Worm (Caenorhabditis elegans) whole organism, L1 larva: ENCODE data around the gene shw-1.

ENCODE experiments used
- C16A3.4 ChIP-seq: fragments of 150-350 bp; optimal IDR thresholded peaks from 2 replicates; lab custom pipeline; 2014; ENCODE audit warnings: missing biosample characterization, missing genetic modification characterization
- Y116A8C.19 ChIP-seq: sonication (generic microtip); optimal IDR thresholded peaks from 2 replicates; lab custom pipeline; 2016; ENCODE audit warnings: missing compliant biosample characterization, missing genetic modification characterization, borderline replicate concordance
- aha-1 ChIP-seq: fragments of 150-350 bp; optimal IDR thresholded peaks from 2 replicates; lab custom pipeline; 2014; ENCODE audit warnings: missing biosample characterization, missing genetic modification characterization
- alr-1 ChIP-seq: fragments of 200-800 bp; sonication (Bioruptor generic); optimal IDR thresholded peaks from 2 replicates; lab custom pipeline; 2018; ENCODE audit warnings: borderline replicate concordance, mild to moderate bottlenecking, missing genetic modification characterization, missing compliant biosample characterization
- blmp-1 ChIP-seq: fragments of 150-350 bp; optimal IDR thresholded peaks from 2 replicates; lab custom pipeline; 2014; ENCODE audit warnings: missing biosample characterization, missing genetic modification characterization
- ceh-82 ChIP-seq, 3 experiments: fragments of 150-350 bp in 1 of 3; sonication (generic microtip) in 2 of 3; optimal IDR thresholded peaks; 2 replicates each; lab custom pipeline; 2014 to 2017; ENCODE audit warnings: missing biosample characterization in 3 of 3, missing genetic modification characterization in 3 of 3
- ceh-90 ChIP-seq: sonication (generic microtip); optimal IDR thresholded peaks from 2 replicates; lab custom pipeline; 2016; ENCODE audit warnings: missing genetic modification characterization, missing compliant biosample characterization
- dsc-1 ChIP-seq: sonication (generic microtip); optimal IDR thresholded peaks from 2 replicates; lab custom pipeline; 2016; ENCODE audit warnings: mild to moderate bottlenecking, missing genetic modification characterization, missing compliant biosample characterization
- efl-1 ChIP-seq, 4 experiments: fragments of 150-350 bp; optimal IDR thresholded peaks in 3 of 4; peaks in 1 of 4; 1 replicate in 1 of 4; 2 replicates in 3 of 4; lab custom pipeline; 2014; ENCODE audit warnings: missing biosample characterization in 2 of 4, missing genetic modification characterization in 2 of 4, missing genetic modification reagents in 2 of 4
- efl-3 ChIP-seq: fragments of 200-800 bp; sonication (Bioruptor generic); optimal IDR thresholded peaks from 2 replicates; lab custom pipeline; 2018; ENCODE audit warnings: mild to moderate bottlenecking, missing genetic modification characterization, missing compliant biosample characterization
- egl-27 ChIP-seq, 2 experiments: fragments of 150-350 bp in 1 of 2; sonication (generic microtip); optimal IDR thresholded peaks; 3 replicates each; lab custom pipeline; 2017 to 2018; ENCODE audit warnings: missing biosample characterization in 2 of 2, missing genetic modification characterization in 2 of 2, missing genetic modification reagents in 2 of 2
- elt-3 ChIP-seq, 6 experiments: fragments of 150-350 bp in 1 of 6; sonication (generic microtip); optimal IDR thresholded peaks; 2 replicates each; lab custom pipeline; 2017 to 2018; ENCODE audit warnings: missing biosample characterization in 6 of 6, missing genetic modification characterization in 6 of 6, inconsistent platforms in 1 of 6
- fkh-4 ChIP-seq: sonication (generic microtip); optimal IDR thresholded peaks from 2 replicates; lab custom pipeline; 2016; ENCODE audit warnings: missing compliant biosample characterization, missing genetic modification characterization, borderline replicate concordance
- fkh-8 ChIP-seq: sonication (generic microtip); optimal IDR thresholded peaks from 2 replicates; lab custom pipeline; 2016; ENCODE audit warnings: mild to moderate bottlenecking, missing genetic modification characterization, missing compliant biosample characterization
- grh-1 ChIP-seq: fragments of 200-800 bp; sonication (Bioruptor generic); IDR thresholded peaks from 2 replicates; pipeline ENCODE4 v1.3.6; 2022; ENCODE audit warnings: missing genetic modification reagents, missing genetic modification characterization, missing compliant biosample characterization
- hpl-2 ChIP-seq: fragments of 150-350 bp; optimal IDR thresholded peaks from 2 replicates; lab custom pipeline; 2014; ENCODE audit warnings: missing biosample characterization, missing genetic modification reagents, missing genetic modification characterization
- irx-1 ChIP-seq: sonication (generic microtip); optimal IDR thresholded peaks from 2 replicates; lab custom pipeline; 2016; ENCODE audit warnings: missing genetic modification characterization, missing compliant biosample characterization
- jun-1 ChIP-seq: fragments of 150-350 bp; optimal IDR thresholded peaks from 2 replicates; lab custom pipeline; 2014; ENCODE audit warnings: missing biosample characterization, missing genetic modification reagents, missing genetic modification characterization
- lin-14 ChIP-seq: fragments of 200-800 bp; sonication (Bioruptor generic); optimal IDR thresholded peaks from 2 replicates; lab custom pipeline; 2018; ENCODE audit warnings: mild to moderate bottlenecking, missing genetic modification characterization, moderate library complexity, missing compliant biosample characterization
- lin-35 ChIP-seq, 2 experiments: fragments of 150-350 bp; optimal IDR thresholded peaks; 2 replicates each; lab custom pipeline; 2014; ENCODE audit warnings: missing biosample characterization in 2 of 2, missing genetic modification characterization in 2 of 2, missing genetic modification reagents in 2 of 2
- lin-39 ChIP-seq: fragments of 150-350 bp; optimal IDR thresholded peaks from 2 replicates; lab custom pipeline; 2014; ENCODE audit warnings: missing biosample characterization, missing genetic modification reagents, missing genetic modification characterization
- lir-3 ChIP-seq: sonication (generic microtip); optimal IDR thresholded peaks from 2 replicates; lab custom pipeline; 2016; ENCODE audit warnings: mild to moderate bottlenecking, missing genetic modification characterization, moderate library complexity, missing compliant biosample characterization; ENCODE audit not compliant: poor library complexity
- mab-9 ChIP-seq: fragments of 200-800 bp; sonication (Bioruptor generic); IDR thresholded peaks from 2 replicates; pipeline ENCODE4 v1.3.6; 2022; ENCODE audit warnings: missing genetic modification reagents, missing genetic modification characterization, missing compliant biosample characterization
- mdl-1 ChIP-seq, 2 experiments: fragments of 150-350 bp; optimal IDR thresholded peaks; 2 replicates each; lab custom pipeline; 2014 to 2017; ENCODE audit warnings: missing biosample characterization in 2 of 2, missing genetic modification characterization in 2 of 2, inconsistent platforms in 1 of 2
- mef-2 ChIP-seq: fragments of 150-350 bp; optimal IDR thresholded peaks from 2 replicates; lab custom pipeline; 2014; ENCODE audit warnings: missing biosample characterization, missing genetic modification characterization
- nhr-20 ChIP-seq: sonication (generic microtip); optimal IDR thresholded peaks from 2 replicates; lab custom pipeline; 2016; ENCODE audit warnings: mild to moderate bottlenecking, missing genetic modification characterization, missing compliant biosample characterization
- nhr-237 ChIP-seq: fragments of 150-350 bp; optimal IDR thresholded peaks from 2 replicates; lab custom pipeline; 2014; ENCODE audit warnings: missing biosample characterization, missing genetic modification characterization
- nhr-28 ChIP-seq: fragments of 150-350 bp; optimal IDR thresholded peaks from 2 replicates; lab custom pipeline; 2014; ENCODE audit warnings: missing biosample characterization, missing genetic modification characterization
- nhr-47 ChIP-seq: sonication (generic microtip); optimal IDR thresholded peaks from 2 replicates; lab custom pipeline; 2016; ENCODE audit warnings: mild to moderate bottlenecking, missing genetic modification characterization, moderate library complexity, missing compliant biosample characterization
- nhr-71 ChIP-seq: sonication (generic microtip); optimal IDR thresholded peaks from 2 replicates; lab custom pipeline; 2016; ENCODE audit warnings: mild to moderate bottlenecking, missing genetic modification characterization, moderate library complexity, missing compliant biosample characterization
- nhr-77 ChIP-seq: fragments of 150-350 bp; optimal IDR thresholded peaks from 2 replicates; lab custom pipeline; 2014; ENCODE audit warnings: missing biosample characterization, missing genetic modification characterization
- nhr-84 ChIP-seq: sonication (generic microtip); optimal IDR thresholded peaks from 2 replicates; lab custom pipeline; 2017; ENCODE audit warnings: missing biosample characterization, missing genetic modification characterization
- nhr-85 ChIP-seq: sonication (generic microtip); peaks from one replicate; lab custom pipeline; 2016; ENCODE audit warnings: missing genetic modification characterization, inconsistent platforms, missing compliant biosample characterization
- nhr-90 ChIP-seq: sonication (generic microtip); optimal IDR thresholded peaks from 2 replicates; lab custom pipeline; 2016; ENCODE audit warnings: mild to moderate bottlenecking, missing genetic modification characterization, missing compliant biosample characterization; ENCODE audit not compliant: poor library complexity
- pag-3 ChIP-seq: sonication (generic microtip); optimal IDR thresholded peaks from 2 replicates; lab custom pipeline; 2017; ENCODE audit warnings: missing genetic modification characterization, mild to moderate bottlenecking, missing compliant biosample characterization, antibody characterized with exemption, borderline replicate concordance; ENCODE audit not compliant: insufficient read depth
- pax-3 ChIP-seq: fragments of 200-800 bp; sonication (Bioruptor generic); optimal IDR thresholded peaks from 2 replicates; lab custom pipeline; 2018; ENCODE audit warnings: mild to moderate bottlenecking, missing genetic modification characterization, moderate library complexity, missing compliant biosample characterization
- snu-23 ChIP-seq: sonication (generic microtip); optimal IDR thresholded peaks from 2 replicates; lab custom pipeline; 2016; ENCODE audit warnings: missing genetic modification characterization, missing compliant biosample characterization
- sup-37 ChIP-seq: fragments of 200-800 bp; sonication (Bioruptor generic); optimal IDR thresholded peaks from 2 replicates; lab custom pipeline; 2018; ENCODE audit warnings: mild to moderate bottlenecking, missing genetic modification characterization, missing compliant biosample characterization
- swsn-7 ChIP-seq: sonication (generic microtip); optimal IDR thresholded peaks from 2 replicates; lab custom pipeline; 2016; ENCODE audit warnings: missing genetic modification characterization, missing compliant biosample characterization
- tbx-2 ChIP-seq: sonication (generic microtip); optimal IDR thresholded peaks from 2 replicates; lab custom pipeline; 2016; ENCODE audit warnings: missing genetic modification characterization, missing compliant biosample characterization
- unc-130 ChIP-seq: fragments of 150-350 bp; optimal IDR thresholded peaks from 2 replicates; lab custom pipeline; 2017; ENCODE audit warnings: missing biosample characterization, missing genetic modification characterization, inconsistent platforms
- unc-30 ChIP-seq: sonication (generic microtip); optimal IDR thresholded peaks from 2 replicates; lab custom pipeline; 2017; ENCODE audit warnings: missing biosample characterization, missing genetic modification characterization
- unc-98 ChIP-seq: fragments of 200-800 bp; sonication (Bioruptor generic); IDR thresholded peaks from 2 replicates; pipeline ENCODE4 v1.3.6; 2022; ENCODE audit warnings: missing genetic modification characterization, missing compliant biosample characterization
- xbp-1 ChIP-seq: sonication (generic microtip); optimal IDR thresholded peaks from 2 replicates; lab custom pipeline; 2016; ENCODE audit warnings: missing genetic modification characterization, missing compliant biosample characterization

The shw-1 gene

ce11 chrII:8264619-8265018 is 56.7 kb downstream of the shw-1 start, which contains the start of gene srdh-1:
TSS of gene srdh-1 (plus strand) at chrII:8264661.
- TF ChIP-seq hpl-2 (GFP tag; lab: Kevin White, UChicago): no peak
- TF ChIP-seq elt-3 (tag; optimal IDR thresholded peaks at IDR 0.05; lab: Kevin White, UChicago): peak in 4 of 6 experiments; percentile 40 to 71 (median 64)
- TF ChIP-seq irx-1 (tag; lab: Kevin White, UChicago): no peak
- peak; percentile 35 for TF ChIP-seq nhr-71 (tag; lab: Kevin White, UChicago)
- no peak for TF ChIP-seq nhr-237 (tag; lab: Kevin White, UChicago)
- TF ChIP-seq nhr-84: no peak
- TF ChIP-seq lir-3: no peak
- TF ChIP-seq sup-37: no peak
- TF ChIP-seq C16A3.4 (tag; lab: Kevin White, UChicago): no peak
- TF ChIP-seq lin-14 (GFP tag; lab: Kevin White, UChicago): peak; percentile 27
- no peak for TF ChIP-seq nhr-28 (tag; lab: Kevin White, UChicago)
- peak; percentile 33 for TF ChIP-seq nhr-20 (tag; lab: Kevin White, UChicago)
- peak; percentile 81 for TF ChIP-seq nhr-85 (tag; lab: Kevin White, UChicago)
- TF ChIP-seq efl-1 (optimal IDR thresholded peaks at IDR 0.05; lab: Kevin White, UChicago): no peak
- peak in 1 of 2 experiments; percentile 51 for TF ChIP-seq efl-1 (GFP tag; optimal IDR thresholded peaks at IDR 0.05 in 1 of 2; lab: Kevin White, UChicago)
- TF ChIP-seq ceh-82 (tag; optimal IDR thresholded peaks at IDR 0.05; lab: Kevin White, UChicago): no peak
- peak in 1 of 2 experiments; percentile 16 for TF ChIP-seq mdl-1 (tag; optimal IDR thresholded peaks at IDR 0.05; lab: Kevin White, UChicago)
- TF ChIP-seq blmp-1 (tag; lab: Kevin White, UChicago): peak; percentile 46

DNA sequence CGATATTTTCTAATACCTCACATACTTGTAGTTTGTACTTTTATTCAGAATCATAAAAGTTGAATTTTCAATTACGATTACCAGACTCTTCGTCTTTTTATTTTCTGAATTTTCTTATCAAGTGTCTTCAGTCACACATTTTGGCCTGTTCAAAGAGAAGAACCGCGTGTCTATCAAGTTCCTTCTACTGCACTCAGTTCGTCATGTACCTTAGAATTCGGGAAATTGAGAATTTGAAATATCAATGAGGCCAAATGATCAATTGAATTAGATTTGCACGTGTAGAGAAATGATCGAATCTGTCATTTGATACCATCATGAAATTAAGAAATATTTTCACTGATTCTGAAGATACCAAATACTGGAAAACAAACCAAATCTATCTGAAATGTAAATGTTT is 57.7 kb downstream of the shw-1 start:
- TF ChIP-seq nhr-90 (peak; percentile 15), Y116A8C.19 (tag; lab: Kevin White, UChicago) (no peak), elt-3 (tag; optimal IDR thresholded peaks at IDR 0.05; lab: Kevin White, UChicago) (peak in 1 of 6 experiments; percentile 52), mdl-1 (tag; optimal IDR thresholded peaks at IDR 0.05; lab: Kevin White, UChicago) (peak in 1 of 2 experiments; percentile 33), tbx-2 (peak; percentile 31), nhr-20 (tag; lab: Kevin White, UChicago) (peak; percentile 64), mef-2 (no peak), lin-35 (GFP tag; optimal IDR thresholded peaks at IDR 0.05; lab: Kevin White, UChicago) (peak in 1 of 2 experiments; percentile 13), lin-39 (tag; lab: Kevin White, UChicago) (no peak), unc-30 (tag; lab: Kevin White, UChicago) (no peak), grh-1 (GFP tag; lab: Robert Waterston, UW) (0 out of 2 replicates have a peak, but pooled peaks have one; percentile 33), lin-14 (GFP tag; lab: Kevin White, UChicago) (peak; percentile 55), lir-3 (no peak), blmp-1 (tag; lab: Kevin White, UChicago) (peak; percentile 63), efl-1 (optimal IDR thresholded peaks at IDR 0.05; lab: Kevin White, UChicago) (no peak), efl-1 (GFP tag; optimal IDR thresholded peaks at IDR 0.05 in 1 of 2; lab: Kevin White, UChicago) (peak in 1 of 2 experiments; percentile 84), nhr-85 (tag; lab: Kevin White, UChicago) (peak; percentile 86), C16A3.4 (tag; lab: Kevin White, UChicago) (no peak), nhr-71 (tag; lab: Kevin White, UChicago) (peak; percentile 50)

ce11 chrII:8259674-8260073 is 61.6 kb downstream of the shw-1 start:
- peak in 1 of 2 experiments; percentile 36 for TF ChIP-seq lin-35 (GFP tag; optimal IDR thresholded peaks at IDR 0.05; lab: Kevin White, UChicago)
- TF ChIP-seq pax-3 (tag; lab: Kevin White, UChicago): no peak
- TF ChIP-seq pag-3 (tag; lab: Kevin White, UChicago): no peak
- TF ChIP-seq lin-14 (GFP tag; lab: Kevin White, UChicago): peak; percentile 54
- TF ChIP-seq nhr-71 (tag; lab: Kevin White, UChicago): peak; percentile 51
- TF ChIP-seq lir-3: no peak
- no peak for TF ChIP-seq xbp-1 (tag; lab: Kevin White, UChicago)
- TF ChIP-seq ceh-90 (tag; lab: Kevin White, UChicago): no peak
- no peak for TF ChIP-seq nhr-47
- TF ChIP-seq jun-1 (tag; lab: Kevin White, UChicago): no peak
- TF ChIP-seq aha-1: no peak
- no peak for TF ChIP-seq C16A3.4 (tag; lab: Kevin White, UChicago)
- no peak for TF ChIP-seq egl-27 (tag; optimal IDR thresholded peaks at IDR 0.05; lab: Kevin White, UChicago)
- TF ChIP-seq snu-23: peak; percentile 43
- peak in 1 of 6 experiments; percentile 31 for TF ChIP-seq elt-3 (tag; optimal IDR thresholded peaks at IDR 0.05; lab: Kevin White, UChicago)
- TF ChIP-seq swsn-7 (tag; lab: Kevin White, UChicago): no peak
- TF ChIP-seq dsc-1 (tag; lab: Kevin White, UChicago): no peak
- TF ChIP-seq alr-1: no peak
- TF ChIP-seq fkh-8 (tag; lab: Kevin White, UChicago): no peak
- no peak for TF ChIP-seq nhr-77 (tag; lab: Kevin White, UChicago)
- no peak for TF ChIP-seq nhr-84
- no peak for TF ChIP-seq mab-9 (GFP tag; lab: Robert Waterston, UW)
- peak; percentile 20 for TF ChIP-seq unc-130
- TF ChIP-seq blmp-1 (tag; lab: Kevin White, UChicago): peak; percentile 36
- TF ChIP-seq ceh-82 (tag; optimal IDR thresholded peaks at IDR 0.05; lab: Kevin White, UChicago): no peak
- no peak for TF ChIP-seq fkh-4 (tag; lab: Kevin White, UChicago)
- no peak for TF ChIP-seq unc-98 (GFP tag; lab: Robert Waterston, UW)
- TF ChIP-seq efl-3: no peak
